Worm (Caenorhabditis elegans): ENCODE data around the gene perm-3.

Gene perm-3

ce11 chrIV:5409112-5409511, 14.5 kb upstream of the perm-3 start:
- TF ChIP-seq lin-26 (GFP tag; IDR thresholded peaks at IDR 0.05) (no peak), lsy-27 (tag; optimal IDR thresholded peaks at IDR 0.05; ENCODE audit: borderline replicate concordance, insufficient read depth) (no peak), rpc-1 (optimal IDR thresholded peaks at IDR 0.05) (no peak), rpc-1 (tag; optimal IDR thresholded peaks at IDR 0.05) (no peak), nhr-80 (tag; optimal IDR thresholded peaks at IDR 0.05) (no peak), ztf-18 (tag; optimal IDR thresholded peaks at IDR 0.05) (no peak), ZK185.1 (tag; optimal IDR thresholded peaks at IDR 0.05; ENCODE audit: poor library complexity, severe bottlenecking) (no peak), let-607 (tag; optimal IDR thresholded peaks at IDR 0.05) (no peak), lsl-1 (GFP tag; optimal IDR thresholded peaks at IDR 0.05) (no peak), attf-5 (GFP tag; optimal IDR thresholded peaks at IDR 0.05) (no peak), F49E8.2 (tag; optimal IDR thresholded peaks at IDR 0.05; ENCODE audit: insufficient read depth) (no peak), unc-62 (GFP tag; optimal IDR thresholded peaks at IDR 0.05) (no peak), hlh-26 (GFP tag; conservative IDR thresholded peaks at IDR 0.05) (no peak)

- TF ChIP-seq madf-6 (GFP tag; IDR thresholded peaks at IDR 0.05) (no peak), rec-8 (tag; optimal IDR thresholded peaks at IDR 0.05) (no peak), cebp-1 (GFP tag; IDR thresholded peaks at IDR 0.05) (no peak), cebp-1 (tag; optimal IDR thresholded peaks at IDR 0.05) (no peak), let-526 (GFP tag; IDR thresholded peaks at IDR 0.05) (no peak)
These were observed 10.7 kb upstream of the perm-3 start, which contains the start of gene ZK616.61 for ce11 chrIV:5405345-5405744. Gene ZK616.61 (plus strand): TSS chrIV:5405645.

ce11 chrIV:5400609-5401008, 6.0 kb upstream of the perm-3 start, which contains the start of gene ZK616.1:
Gene ZK616.1 (plus strand): TSS chrIV:5400909.
- TF ChIP-seq xnd-1 (tag; optimal IDR thresholded peaks at IDR 0.05) (no peak), F55B11.4 (tag; optimal IDR thresholded peaks at IDR 0.05; ENCODE audit: borderline replicate concordance, insufficient read depth) (no peak), let-526 (GFP tag; IDR thresholded peaks at IDR 0.05) (no peak), lin-40 (tag; optimal IDR thresholded peaks at IDR 0.05) (no peak), ceh-27 (GFP tag; optimal IDR thresholded peaks at IDR 0.05) (no peak), bed-1 (GFP tag; IDR thresholded peaks at IDR 0.05) (no peak), B0019.2 (GFP tag; conservative IDR thresholded peaks at IDR 0.05) (no peak), lir-1 (GFP tag; conservative IDR thresholded peaks at IDR 0.05) (no peak), ztf-22 (GFP tag; optimal IDR thresholded peaks at IDR 0.05) (no peak), nhr-27 (tag; optimal IDR thresholded peaks at IDR 0.05) (no peak), mel-28 (tag; optimal IDR thresholded peaks at IDR 0.05; ENCODE audit: borderline replicate concordance) (no peak), ets-4 (GFP tag; optimal IDR thresholded peaks at IDR 0.05) (no peak), tbp1 (GFP tag; optimal IDR thresholded peaks at IDR 0.05) (no peak)

- TF ChIP-seq hmg-20 (GFP tag; IDR thresholded peaks at IDR 0.05) (no peak), zfh-2 (GFP tag; conservative IDR thresholded peaks at IDR 0.05) (no peak), snpc-1.3 (tag; optimal IDR thresholded peaks at IDR 0.05; ENCODE audit: insufficient read depth) (no peak), Y56A3A.18 (GFP tag; IDR thresholded peaks at IDR 0.05) (no peak), rec-8 (tag; optimal IDR thresholded peaks at IDR 0.05) (no peak)
These were observed 2.9 kb upstream of the perm-3 start, which contains the start of gene ZK616.2 for ce11 chrIV:5397539-5397938. Gene ZK616.2 (plus strand): TSS chrIV:5397839.

Measured in whole organism, young adult.